Fruit fly (Drosophila melanogaster) whole organism, adult: ENCODE measurements around the gene U2af38.

Experiments
- CG11617 ChIP-seq: fragments of 200-800 bp; sonication (Bioruptor generic); optimal IDR thresholded peaks from 2 replicates; lab custom pipeline; 2017; ENCODE audit warnings: mild to moderate bottlenecking, missing biosample characterization, missing genetic modification reagents, missing genetic modification characterization
- CG12768 ChIP-seq: fragments of 200-800 bp; sonication (Bioruptor generic); optimal IDR thresholded peaks from 2 replicates; lab custom pipeline; 2017; ENCODE audit warnings: missing biosample characterization, missing genetic modification characterization, mild to moderate bottlenecking, moderate library complexity, missing genetic modification reagents
- CG14711 ChIP-seq: fragments of 200-800 bp; sonication (Bioruptor generic); optimal IDR thresholded peaks from 2 replicates; lab custom pipeline; 2018; ENCODE audit warnings: missing biosample characterization, mild to moderate bottlenecking, missing genetic modification characterization, moderate library complexity
- CG1620 ChIP-seq: fragments of 200-800 bp; sonication (Bioruptor generic); optimal IDR thresholded peaks from 2 replicates; lab custom pipeline; 2016; ENCODE audit warnings: missing biosample characterization, missing genetic modification characterization
- CG33017 ChIP-seq: fragments of 200-800 bp; sonication (Bioruptor generic); optimal IDR thresholded peaks from 2 replicates; lab custom pipeline; 2018; ENCODE audit warnings: missing biosample characterization, mild to moderate bottlenecking, missing genetic modification characterization, moderate library complexity
- CG5204 ChIP-seq: fragments of 200-800 bp; sonication (Bioruptor generic); optimal IDR thresholded peaks from 2 replicates; lab custom pipeline; 2016; ENCODE audit warnings: missing biosample characterization, missing genetic modification characterization
- CG7045 ChIP-seq: fragments of 200-800 bp; sonication (Bioruptor generic); optimal IDR thresholded peaks from 2 replicates; lab custom pipeline; 2017; ENCODE audit warnings: missing biosample characterization, mild to moderate bottlenecking, missing genetic modification characterization
- CG7101 ChIP-seq: fragments of 200-800 bp; sonication (Bioruptor generic); optimal IDR thresholded peaks from 2 replicates; lab custom pipeline; 2018; ENCODE audit warnings: missing biosample characterization, mild to moderate bottlenecking, missing genetic modification characterization, moderate library complexity
- Clk ChIP-seq: fragments of 200-800 bp; sonication (Bioruptor generic); optimal IDR thresholded peaks from 2 replicates; lab custom pipeline; 2017; ENCODE audit warnings: missing biosample characterization, missing genetic modification characterization
- Crg-1 ChIP-seq: fragments of 200-800 bp; sonication (Bioruptor generic); optimal IDR thresholded peaks from 2 replicates; lab custom pipeline; 2016; ENCODE audit warnings: missing biosample characterization, missing genetic modification characterization
- Hr96 ChIP-seq: fragments of 200-800 bp; sonication (Bioruptor generic); optimal IDR thresholded peaks from 2 replicates; lab custom pipeline; 2016; ENCODE audit warnings: missing biosample characterization, missing genetic modification characterization
- Mnt ChIP-seq: fragments of 200-800 bp; sonication (Bioruptor generic); optimal IDR thresholded peaks from 2 replicates; lab custom pipeline; 2016; ENCODE audit warnings: missing biosample characterization, mild to moderate bottlenecking, missing genetic modification characterization
- bab1 ChIP-seq: fragments of 200-800 bp; sonication (Bioruptor generic); optimal IDR thresholded peaks from 3 replicates; lab custom pipeline; 2019; ENCODE audit warnings: missing biosample characterization, mild to moderate bottlenecking, missing genetic modification characterization, moderate library complexity
- cic ChIP-seq: fragments of 200-800 bp; sonication (Bioruptor generic); optimal IDR thresholded peaks from 2 replicates; lab custom pipeline; 2017; ENCODE audit warnings: missing biosample characterization, mild to moderate bottlenecking, missing genetic modification characterization, moderate library complexity
- cnc ChIP-seq, 2 experiments: fragments of >200 bp; optimal IDR thresholded peaks; 2 replicates each; lab custom pipeline; 2017
- kay ChIP-seq: fragments of 200-800 bp; sonication (Bioruptor generic); peaks from one replicate; lab custom pipeline; 2016; ENCODE audit warnings: missing biosample characterization, missing genetic modification characterization, borderline replicate concordance
- ovo ChIP-seq: fragments of 200-800 bp; sonication (Bioruptor generic); optimal IDR thresholded peaks from 2 replicates; lab custom pipeline; 2016; ENCODE audit warnings: missing biosample characterization, missing genetic modification characterization
- pad ChIP-seq: fragments of 200-800 bp; sonication (Bioruptor generic); optimal IDR thresholded peaks from 3 replicates; lab custom pipeline; 2017; ENCODE audit warnings: missing biosample characterization, missing genetic modification characterization, mild to moderate bottlenecking, moderate library complexity, missing genetic modification reagents
- tj ChIP-seq: fragments of 200-800 bp; sonication (Bioruptor generic); optimal IDR thresholded peaks from 3 replicates; lab custom pipeline; 2017; ENCODE audit warnings: missing biosample characterization, mild to moderate bottlenecking, missing genetic modification characterization, moderate library complexity
- toe ChIP-seq: fragments of 200-800 bp; sonication (Bioruptor generic); optimal IDR thresholded peaks from 2 replicates; lab custom pipeline; 2016; ENCODE audit warnings: missing biosample characterization, missing genetic modification characterization

The U2af38 gene

dm6 chr2L:294452-295362 lies at the start of gene U2af38, which contains the start of gene Stip1:
Gene U2af38, minus strand, starts transcription at chr2L:294681.
Gene Stip1, plus strand, starts transcription at chr2L:295122.
- peak; percentile 14 for TF ChIP-seq CG1620
- peak; percentile 9 for TF ChIP-seq pad (GFP tag; lab: Kevin White, UChicago)
- peak; percentile 49 for TF ChIP-seq Mnt (GFP tag; lab: Kevin White, UChicago)
- TF ChIP-seq Clk (GFP tag; lab: Kevin White, UChicago) = no peak
- TF ChIP-seq CG12768 (GFP tag; lab: Kevin White, UChicago) = peak; percentile 5
- TF ChIP-seq CG7045 (GFP tag; lab: Kevin White, UChicago) = no peak
- no peak for TF ChIP-seq toe (GFP tag; lab: Kevin White, UChicago)
- TF ChIP-seq CG33017 (tag; lab: Kevin White, UChicago) = no peak
- TF ChIP-seq cnc (optimal IDR thresholded peaks at IDR 0.05; lab: Kevin White, UChicago) = no peak
- TF ChIP-seq CG7101 (tag; lab: Kevin White, UChicago) = peak; percentile 54
- peak; percentile 17 for TF ChIP-seq bab1 (GFP tag; lab: Kevin White, UChicago)
- no peak for TF ChIP-seq CG5204 (GFP tag; lab: Kevin White, UChicago)
- TF ChIP-seq CG11617 (GFP tag; lab: Kevin White, UChicago) = peak; percentile 30
- TF ChIP-seq CG14711 (tag; lab: Kevin White, UChicago) = peak; percentile 98
- TF ChIP-seq Hr96 (GFP tag; lab: Kevin White, UChicago) = no peak
- peak; percentile 4 for TF ChIP-seq Crg-1 (GFP tag; lab: Kevin White, UChicago)
- peak; percentile 62 for TF ChIP-seq tj (GFP tag; lab: Kevin White, UChicago)
- no peak for TF ChIP-seq kay
- TF ChIP-seq cic = no peak
- TF ChIP-seq ovo (GFP tag; lab: Kevin White, UChicago) = no peak

dm6 chr2L:332235-332634 lies 37.8 kb upstream of the U2af38 start, which contains the start of gene CG31921:
Gene CG31921, minus strand, starts transcription at chr2L:332335.
- TF ChIP-seq CG7045 (GFP tag; lab: Kevin White, UChicago) (no peak), CG5204 (GFP tag; lab: Kevin White, UChicago) (no peak), Hr96 (GFP tag; lab: Kevin White, UChicago) (no peak), CG33017 (tag; lab: Kevin White, UChicago) (no peak), bab1 (GFP tag; lab: Kevin White, UChicago) (no peak), kay (no peak), CG1620 (no peak), CG11617 (GFP tag; lab: Kevin White, UChicago) (no peak), cic (no peak)

- TF ChIP-seq Hr96 (GFP tag; lab: Kevin White, UChicago) (no peak), CG12768 (GFP tag; lab: Kevin White, UChicago) (no peak), CG11617 (GFP tag; lab: Kevin White, UChicago) (no peak), cic (no peak), ovo (GFP tag; lab: Kevin White, UChicago) (no peak), CG7101 (tag; lab: Kevin White, UChicago) (no peak), CG1620 (no peak), toe (GFP tag; lab: Kevin White, UChicago) (no peak), Clk (GFP tag; lab: Kevin White, UChicago) (no peak), tj (GFP tag; lab: Kevin White, UChicago) (no peak)
Measured at dm6 chr2L:329661-330060, 35.2 kb upstream of the U2af38 start, which contains the start of gene CG43755. Gene CG43755, minus strand, starts transcription at chr2L:329761.

- TF ChIP-seq cic (peak; percentile 84), bab1 (GFP tag; lab: Kevin White, UChicago) (no peak), CG7101 (tag; lab: Kevin White, UChicago) (peak; percentile 5), ovo (GFP tag; lab: Kevin White, UChicago) (peak; percentile 25)
Measured at dm6 chr2L:322915-323314, 28.4 kb upstream of the U2af38 start.

- TF ChIP-seq Hr96 (GFP tag; lab: Kevin White, UChicago) (no peak), CG5204 (GFP tag; lab: Kevin White, UChicago) (no peak), CG1620 (no peak), CG7101 (tag; lab: Kevin White, UChicago) (no peak), CG14711 (tag; lab: Kevin White, UChicago) (no peak), tj (GFP tag; lab: Kevin White, UChicago) (no peak), Clk (GFP tag; lab: Kevin White, UChicago) (no peak), Mnt (GFP tag; lab: Kevin White, UChicago) (no peak)
Measured at dm6 chr2L:321793-322192, 27.3 kb upstream of the U2af38 start, which contains the start of gene CG33127. Gene CG33127, plus strand, starts transcription at chr2L:322101.

- TF ChIP-seq bab1 (GFP tag; lab: Kevin White, UChicago) (no peak), Clk (GFP tag; lab: Kevin White, UChicago) (no peak), CG14711 (tag; lab: Kevin White, UChicago) (no peak), ovo (GFP tag; lab: Kevin White, UChicago) (no peak), Crg-1 (GFP tag; lab: Kevin White, UChicago) (no peak), CG11617 (GFP tag; lab: Kevin White, UChicago) (no peak), tj (GFP tag; lab: Kevin White, UChicago) (no peak), pad (GFP tag; lab: Kevin White, UChicago) (no peak), kay (no peak), CG12768 (GFP tag; lab: Kevin White, UChicago) (no peak)
Measured at dm6 chr2L:321148-321547, 26.7 kb upstream of the U2af38 start, which contains the start of gene CG11911. Gene CG11911, minus strand, starts transcription at chr2L:321248.
